Worm (Caenorhabditis elegans): ENCODE data around the gene C14E2.5.

C14E2.5 gene

ce11 chrX:1858616-1859015 lies 33.5 kb upstream of the C14E2.5 start (continued):
- TF ChIP-seq C17E4.6 (GFP tag; IDR thresholded peaks at IDR 0.05) (no peak), F37B4.10 (GFP tag; IDR thresholded peaks at IDR 0.05) (no peak), K11D2.4 (GFP tag; IDR thresholded peaks at IDR 0.05) (peak; percentile 74), rcor-1 (GFP tag; IDR thresholded peaks at IDR 0.05) (peak; percentile 84), F55B11.4 (tag; optimal IDR thresholded peaks at IDR 0.05; ENCODE audit: borderline replicate concordance, insufficient read depth) (no peak), tlf-1 (GFP tag; optimal IDR thresholded peaks at IDR 0.05) (peak; percentile 1), lin-54 (GFP tag; optimal IDR thresholded peaks at IDR 0.05) (peak; percentile 41), madf-6 (GFP tag; IDR thresholded peaks at IDR 0.05) (peak; percentile 45; the same call in 1 of the 2 replicates), bed-2 (GFP tag; IDR thresholded peaks at IDR 0.05) (no peak), gei-17 (GFP tag; optimal IDR thresholded peaks at IDR 0.05) (peak; percentile 82), madf-10 (tag; optimal IDR thresholded peaks at IDR 0.05) (peak; percentile 66), tbp1 (GFP tag; optimal IDR thresholded peaks at IDR 0.05) (peak; percentile 95), nfyb-1 (GFP tag; IDR thresholded peaks at IDR 0.05) (0 out of 2 replicates have a peak, but pooled peaks have one; percentile 50), ets-4 (GFP tag; optimal IDR thresholded peaks at IDR 0.05) (no peak), snpc-1.1 (tag; optimal IDR thresholded peaks at IDR 0.05; ENCODE audit: insufficient read depth) (peak; percentile 23), pbrm-1 (GFP tag; IDR thresholded peaks at IDR 0.05) (peak; percentile 82), ekl-4 (GFP tag; IDR thresholded peaks at IDR 0.05) (peak; percentile 49), him-1 (tag; optimal IDR thresholded peaks at IDR 0.05) (peak; percentile 74), athp-1 (tag; optimal IDR thresholded peaks at IDR 0.05) (no peak), madf-3 (GFP tag; IDR thresholded peaks at IDR 0.05) (no peak), D2030.7 (GFP tag; IDR thresholded peaks at IDR 0.05) (peak; percentile 67; the same call in 1 of the 2 replicates), B0035.1 (tag; optimal IDR thresholded peaks at IDR 0.05) (peak; percentile 5), ceh-27 (GFP tag; optimal IDR thresholded peaks at IDR 0.05) (no peak), attf-5 (GFP tag; optimal IDR thresholded peaks at IDR 0.05) (peak; percentile 43), chd-7 (tag; optimal IDR thresholded peaks at IDR 0.05) (no peak)

ce11 chrX:1857777-1858176 lies 32.6 kb upstream of the C14E2.5 start:
- TF ChIP-seq unc-62 (GFP tag; optimal IDR thresholded peaks at IDR 0.05) = no peak
- no peak for TF ChIP-seq C06A6.2 (GFP tag; conservative IDR thresholded peaks at IDR 0.05)
- no peak for TF ChIP-seq egl-18 (GFP tag; IDR thresholded peaks at IDR 0.05)
- TF ChIP-seq snpc-1.3 (tag; optimal IDR thresholded peaks at IDR 0.05; ENCODE audit: insufficient read depth) = no peak
- TF ChIP-seq lin-54 (GFP tag; optimal IDR thresholded peaks at IDR 0.05) = no peak
- no peak for TF ChIP-seq dpff-1 (tag; optimal IDR thresholded peaks at IDR 0.05)
- no peak for TF ChIP-seq mel-28 (tag; optimal IDR thresholded peaks at IDR 0.05; ENCODE audit: borderline replicate concordance)
- TF ChIP-seq ceh-27 (GFP tag; optimal IDR thresholded peaks at IDR 0.05) = no peak
- no peak for TF ChIP-seq ztf-26 (tag; optimal IDR thresholded peaks at IDR 0.05)
- TF ChIP-seq snpc-4 (GFP tag; optimal IDR thresholded peaks at IDR 0.05) = no peak
- no peak for TF ChIP-seq snpc-4 (tag; optimal IDR thresholded peaks at IDR 0.05)
- no peak for TF ChIP-seq rec-8 (tag; optimal IDR thresholded peaks at IDR 0.05)
- TF ChIP-seq snpc-1.1 (tag; optimal IDR thresholded peaks at IDR 0.05; ENCODE audit: insufficient read depth) = no peak
- TF ChIP-seq die-1 (tag; optimal IDR thresholded peaks at IDR 0.05) = no peak
- no peak for TF ChIP-seq F39B2.1 (GFP tag; IDR thresholded peaks at IDR 0.05)
- TF ChIP-seq cebp-2 (GFP tag; IDR thresholded peaks at IDR 0.05) = no peak
- no peak for TF ChIP-seq hsf-1 (GFP tag; IDR thresholded peaks at IDR 0.05)
- TF ChIP-seq hlh-26 (GFP tag; conservative IDR thresholded peaks at IDR 0.05) = no peak
- no peak for TF ChIP-seq F57A8.1 (GFP tag; optimal IDR thresholded peaks at IDR 0.05)
- TF ChIP-seq snpc-3.4 (tag; optimal IDR thresholded peaks at IDR 0.05) = no peak

Data from whole organism, young adult.